Fruit fly (Drosophila melanogaster): ENCODE data around the gene Polr3G.

dm6 chr3L:17388895-17389294, 38.0 kb downstream of the Polr3G start, which contains the start of gene CG13731:
- TF ChIP-seq CG33017 (tag; optimal IDR thresholded peaks at IDR 0.05) (no peak), bab1 (GFP tag; optimal IDR thresholded peaks at IDR 0.05) (no peak), kay (GFP tag; ENCODE audit: borderline replicate concordance) (no peak), CG7101 (tag; optimal IDR thresholded peaks at IDR 0.05) (no peak), CG5204 (GFP tag; optimal IDR thresholded peaks at IDR 0.05) (no peak), CG11617 (GFP tag; optimal IDR thresholded peaks at IDR 0.05) (no peak), Crg-1 (GFP tag; optimal IDR thresholded peaks at IDR 0.05) (no peak), Mnt (GFP tag; optimal IDR thresholded peaks at IDR 0.05) (no peak), CG1620 (GFP tag; optimal IDR thresholded peaks at IDR 0.05) (no peak), ovo (GFP tag; optimal IDR thresholded peaks at IDR 0.05) (no peak), pad (GFP tag; optimal IDR thresholded peaks at IDR 0.05) (no peak), CG7045 (GFP tag; optimal IDR thresholded peaks at IDR 0.05) (no peak)

All from whole organism, adult.